Worm (Caenorhabditis elegans): Measurements from ENCODE around the gene ccep-97.

The ccep-97 gene

ce11 chrV:4806859-4807258 lies 11.6 kb downstream of the ccep-97 start:
- TF ChIP-seq ceh-14 (tag; optimal IDR thresholded peaks at IDR 0.05) (no peak), ets-4 (tag; optimal IDR thresholded peaks at IDR 0.05) (no peak), T23F11.4 (GFP tag; optimal IDR thresholded peaks at IDR 0.05) (no peak), pqm-1 (tag; optimal IDR thresholded peaks at IDR 0.05) (no peak), hlh-6 (tag; optimal IDR thresholded peaks at IDR 0.05) (no peak), K02D7.2 (tag; optimal IDR thresholded peaks at IDR 0.05) (no peak), tbx-2 (tag; optimal IDR thresholded peaks at IDR 0.05) (peak; percentile 3), lin-11 (tag; optimal IDR thresholded peaks at IDR 0.05) (no peak), dve-1 (tag; optimal IDR thresholded peaks at IDR 0.05) (no peak)

- TF ChIP-seq ceh-9 (tag; optimal IDR thresholded peaks at IDR 0.05) = no peak
- TF ChIP-seq ceh-30 (tag; optimal IDR thresholded peaks at IDR 0.05) = no peak
- TF ChIP-seq pax-1 (tag; optimal IDR thresholded peaks at IDR 0.05) = no peak
- no peak for TF ChIP-seq rnt-1 (tag; optimal IDR thresholded peaks at IDR 0.05)
- no peak for TF ChIP-seq ceh-6 (GFP tag; optimal IDR thresholded peaks at IDR 0.05)
- TF ChIP-seq fkh-10 (GFP tag; optimal IDR thresholded peaks at IDR 0.05) = no peak
- TF ChIP-seq hlh-15 (tag; optimal IDR thresholded peaks at IDR 0.05) = no peak
- TF ChIP-seq sdc-2 (tag; optimal IDR thresholded peaks at IDR 0.05) = no peak
- TF ChIP-seq pqm-1 (tag; optimal IDR thresholded peaks at IDR 0.05) = no peak
Observed at ce11 chrV:4805847-4806246, 12.6 kb downstream of the ccep-97 start, which contains the start of gene R02F11.3. Gene R02F11.3 (minus strand): TSS chrV:4805947.

ce11 chrV:4801943-4802342 lies 16.5 kb downstream of the ccep-97 start:
- TF ChIP-seq syd-9 (tag; optimal IDR thresholded peaks at IDR 0.05) = no peak

- TF ChIP-seq dve-1 (tag; optimal IDR thresholded peaks at IDR 0.05) = no peak
- TF ChIP-seq npax-4 (tag; optimal IDR thresholded peaks at IDR 0.05) = no peak
- TF ChIP-seq T23F11.4 (GFP tag; optimal IDR thresholded peaks at IDR 0.05) = no peak
- TF ChIP-seq nhr-232 (tag; optimal IDR thresholded peaks at IDR 0.05) = no peak
- TF ChIP-seq pqm-1 (tag; optimal IDR thresholded peaks at IDR 0.05) = no peak
- TF ChIP-seq madf-2 (tag; optimal IDR thresholded peaks at IDR 0.05) = no peak
- TF ChIP-seq hlh-30 (tag; optimal IDR thresholded peaks at IDR 0.05; ENCODE audit: insufficient read depth) = no peak
- no peak for TF ChIP-seq ama-1 (optimal IDR thresholded peaks at IDR 0.05)
- TF ChIP-seq ceh-45 (GFP tag; IDR thresholded peaks at IDR 0.05) = no peak
- TF ChIP-seq pat-9 (tag; optimal IDR thresholded peaks at IDR 0.05) = no peak
- TF ChIP-seq sox-4 (tag; optimal IDR thresholded peaks at IDR 0.05) = no peak
- TF ChIP-seq hlh-6 (tag; optimal IDR thresholded peaks at IDR 0.05) = no peak
- TF ChIP-seq tbx-2 (tag; optimal IDR thresholded peaks at IDR 0.05) = no peak
- no peak for TF ChIP-seq hlh-8 (tag; optimal IDR thresholded peaks at IDR 0.05)
- no peak for TF ChIP-seq ceh-22 (tag; optimal IDR thresholded peaks at IDR 0.05)
- TF ChIP-seq nhr-11 (tag; optimal IDR thresholded peaks at IDR 0.05) = no peak
- TF ChIP-seq gmeb-2 (tag; optimal IDR thresholded peaks at IDR 0.05) = no peak
- no peak for TF ChIP-seq ceh-24 (tag; optimal IDR thresholded peaks at IDR 0.05)
- TF ChIP-seq pha-2 (tag; optimal IDR thresholded peaks at IDR 0.05) = no peak
- TF ChIP-seq unc-86 (tag; optimal IDR thresholded peaks at IDR 0.05) = no peak
Observed at ce11 chrV:4800794-4801193, 17.7 kb downstream of the ccep-97 start, which contains the start of gene R02F11.1. Gene R02F11.1 (plus strand): TSS chrV:4801094.

- TF ChIP-seq C08G9.2 (tag; optimal IDR thresholded peaks at IDR 0.05) = no peak
- TF ChIP-seq hlh-6 (tag; optimal IDR thresholded peaks at IDR 0.05) = no peak
- TF ChIP-seq Y22D7AL.16 (tag; optimal IDR thresholded peaks at IDR 0.05) = no peak
- TF ChIP-seq fax-1 (tag; optimal IDR thresholded peaks at IDR 0.05) = no peak
- no peak for TF ChIP-seq tbx-2 (tag; optimal IDR thresholded peaks at IDR 0.05)
- no peak for TF ChIP-seq syd-9 (tag; optimal IDR thresholded peaks at IDR 0.05)
- no peak for TF ChIP-seq lim-6 (tag; optimal IDR thresholded peaks at IDR 0.05)
- no peak for TF ChIP-seq fkh-6 (tag; optimal IDR thresholded peaks at IDR 0.05)
- TF ChIP-seq ceh-2 (tag; optimal IDR thresholded peaks at IDR 0.05) = no peak
- TF ChIP-seq zip-5 (tag; optimal IDR thresholded peaks at IDR 0.05) = no peak
- no peak for TF ChIP-seq hlh-30 (tag; optimal IDR thresholded peaks at IDR 0.05; ENCODE audit: insufficient read depth)
Observed at ce11 chrV:4794308-4794707, 24.2 kb downstream of the ccep-97 start, which contains the start of gene R02F11.2. Gene R02F11.2 (plus strand): TSS chrV:4794599.

Measured in whole organism, late embryonic.